Worm (Caenorhabditis elegans) whole organism, L4 larva: Measurements from ENCODE around the gene hif-1.

ENCODE experiments used
- R02D3.7 ChIP-seq: fragments of 150-350 bp; sonication (generic microtip); optimal IDR thresholded peaks from 3 replicates; lab custom pipeline; 2014; ENCODE audit warnings: missing biosample characterization, missing genetic modification characterization
- Y48G9A.11 ChIP-seq: fragments of 200-800 bp; sonication (Bioruptor generic); IDR thresholded peaks from 2 replicates; pipeline ENCODE4 v1.3.6; 2022; ENCODE audit warnings: missing genetic modification reagents, missing genetic modification characterization, missing compliant biosample characterization
- aly-2 ChIP-seq: sonication (generic microtip); optimal IDR thresholded peaks from 2 replicates; lab custom pipeline; 2018; ENCODE audit warnings: missing biosample characterization, missing genetic modification characterization
- ama-1 ChIP-seq: fragments of 150-350 bp; optimal IDR thresholded peaks from 2 replicates; lab custom pipeline; 2014; ENCODE audit warnings: inconsistent platforms, mixed read lengths
- hlh-11 ChIP-seq: fragments of 200-800 bp; sonication (Bioruptor generic); optimal IDR thresholded peaks from 2 replicates; lab custom pipeline; 2018; ENCODE audit warnings: mild to moderate bottlenecking, missing genetic modification characterization, missing compliant biosample characterization
- jun-1 ChIP-seq: fragments of 150-350 bp; optimal IDR thresholded peaks from 2 replicates; lab custom pipeline; 2014; ENCODE audit warnings: missing biosample characterization, missing genetic modification reagents, missing genetic modification characterization
- lin-1 ChIP-seq: fragments of 200-800 bp; sonication (Bioruptor generic); IDR thresholded peaks from 2 replicates; pipeline ENCODE4 v1.3.6; 2022; ENCODE audit warnings: missing genetic modification reagents, missing genetic modification characterization, missing compliant biosample characterization
- lsy-2 ChIP-seq, 2 experiments: fragments of 150-350 bp in 1 of 2; sonication (generic microtip) in 1 of 2; optimal IDR thresholded peaks; 2 replicates each; lab custom pipeline; 2014 to 2017; ENCODE audit warnings: missing biosample characterization in 2 of 2, missing genetic modification characterization in 2 of 2
- madf-9 ChIP-seq: fragments of 200-800 bp; sonication (Bioruptor generic); conservative IDR thresholded peaks from 2 replicates; pipeline ENCODE4 v1.3.6; 2022; ENCODE audit warnings: missing genetic modification reagents, missing genetic modification characterization, missing compliant biosample characterization
- mdl-1 ChIP-seq, 2 experiments: fragments of 150-350 bp in 1 of 2; sonication (generic microtip) in 1 of 2; optimal IDR thresholded peaks; 2 replicates each; lab custom pipeline; 2014 to 2017; ENCODE audit warnings: missing biosample characterization in 2 of 2, missing genetic modification characterization in 2 of 2
- mep-1 ChIP-seq: fragments of 150-350 bp; sonication (generic microtip); optimal IDR thresholded peaks from 3 replicates; lab custom pipeline; 2014; ENCODE audit warnings: missing biosample characterization, missing genetic modification characterization
- nhr-11 ChIP-seq: fragments of 150-350 bp; optimal IDR thresholded peaks from 2 replicates; lab custom pipeline; 2014; ENCODE audit warnings: missing biosample characterization, missing genetic modification characterization
- zag-1 ChIP-seq: fragments of 150-350 bp; optimal IDR thresholded peaks from 2 replicates; lab custom pipeline; 2014; ENCODE audit warnings: missing biosample characterization, missing genetic modification characterization

- no peak for TF ChIP-seq zag-1 (tag; lab: Kevin White, UChicago)
- no peak for TF ChIP-seq Y48G9A.11 (GFP tag; lab: Robert Waterston, UW)
- TF ChIP-seq lin-1 = no peak
- TF ChIP-seq mep-1 (tag; lab: Kevin White, UChicago) = no peak
- no peak for TF ChIP-seq ama-1
- TF ChIP-seq jun-1 (tag; lab: Kevin White, UChicago) = no peak
- TF ChIP-seq lsy-2 (tag; optimal IDR thresholded peaks at IDR 0.05; lab: Kevin White, UChicago) = no peak
- no peak for TF ChIP-seq mdl-1 (tag; optimal IDR thresholded peaks at IDR 0.05; lab: Kevin White, UChicago)
- TF ChIP-seq madf-9 = no peak
- no peak for TF ChIP-seq nhr-11 (tag; lab: Kevin White, UChicago)
- no peak for TF ChIP-seq R02D3.7 (tag; lab: Kevin White, UChicago)
- no peak for TF ChIP-seq aly-2 (tag; lab: Kevin White, UChicago)
- no peak for TF ChIP-seq hlh-11 (tag; lab: Kevin White, UChicago)
Measured at ce11 chrV:20783642-20784041, 3.4 kb downstream of the hif-1 start.
